Fruit fly (Drosophila melanogaster) whole organism, pupa: Measurements from ENCODE around the gene CARPB.

Experiments
- CG10348 ChIP-seq: fragments of 200-800 bp; sonication (Bioruptor generic); IDR thresholded peaks from 2 replicates; pipeline ENCODE4 v1.3.6; 2022; ENCODE audit warnings: missing biosample characterization, missing genetic modification characterization
- CG12605 ChIP-seq: fragments of 200-800 bp; sonication (Bioruptor generic); IDR thresholded peaks from 2 replicates; pipeline ENCODE4 v1.3.6; 2022; ENCODE audit warnings: missing biosample characterization, missing genetic modification characterization
- CG13204 ChIP-seq: fragments of 200-800 bp; sonication (Bioruptor generic); optimal IDR thresholded peaks from 2 replicates; lab custom pipeline; 2018; ENCODE audit warnings: missing biosample characterization, mild to moderate bottlenecking, missing genetic modification characterization, moderate library complexity
- CG14655 ChIP-seq: fragments of 200-800 bp; sonication (Bioruptor generic); optimal IDR thresholded peaks from 3 replicates; lab custom pipeline; 2017; ENCODE audit warnings: mild to moderate bottlenecking, missing biosample characterization, missing genetic modification reagents, missing genetic modification characterization
- CG15710 ChIP-seq: fragments of 200-800 bp; sonication (Bioruptor generic); optimal IDR thresholded peaks from 2 replicates; lab custom pipeline; 2018; ENCODE audit warnings: missing biosample characterization, mild to moderate bottlenecking, missing genetic modification characterization, moderate library complexity
- CG17806 ChIP-seq: fragments of 200-800 bp; sonication (Bioruptor generic); optimal IDR thresholded peaks from 2 replicates; lab custom pipeline; 2018; ENCODE audit warnings: missing biosample characterization, mild to moderate bottlenecking, missing genetic modification characterization, moderate library complexity
- CG32121 ChIP-seq: fragments of 200-800 bp; sonication (Bioruptor generic); IDR thresholded peaks from 2 replicates; pipeline ENCODE4 v1.3.6; 2022; ENCODE audit warnings: missing biosample characterization, missing genetic modification characterization
- CG34367 ChIP-seq: fragments of 200-800 bp; sonication (Bioruptor generic); optimal IDR thresholded peaks from 2 replicates; lab custom pipeline; 2018; ENCODE audit warnings: missing biosample characterization, mild to moderate bottlenecking, missing genetic modification characterization
- CG4496 ChIP-seq: fragments of 200-800 bp; sonication (Bioruptor generic); IDR thresholded peaks from 3 replicates; pipeline ENCODE4 v1.3.6; 2022; ENCODE audit warnings: missing biosample characterization, missing genetic modification characterization
- CG8159 ChIP-seq: fragments of 200-800 bp; sonication (Bioruptor generic); optimal IDR thresholded peaks from 3 replicates; lab custom pipeline; 2018; ENCODE audit warnings: missing biosample characterization, mild to moderate bottlenecking, missing genetic modification characterization, moderate library complexity
- CG8301 ChIP-seq: fragments of 200-800 bp; sonication (Bioruptor generic); optimal IDR thresholded peaks from 2 replicates; lab custom pipeline; 2018; ENCODE audit warnings: missing biosample characterization, mild to moderate bottlenecking, missing genetic modification characterization
- CG9948 ChIP-seq: fragments of 200-800 bp; sonication (Bioruptor generic); optimal IDR thresholded peaks from 2 replicates; lab custom pipeline; 2018; ENCODE audit warnings: missing biosample characterization, mild to moderate bottlenecking, missing genetic modification characterization, moderate library complexity
- D1 ChIP-seq: fragments of 200-800 bp; sonication (Bioruptor generic); optimal IDR thresholded peaks from 2 replicates; lab custom pipeline; 2018; ENCODE audit warnings: missing biosample characterization, mild to moderate bottlenecking, missing genetic modification characterization, moderate library complexity
- EcR ChIP-seq: fragments of 200-800 bp; sonication (Bioruptor generic); optimal IDR thresholded peaks from 3 replicates; lab custom pipeline; 2019; ENCODE audit warnings: missing biosample characterization, missing genetic modification characterization, mild to moderate bottlenecking, moderate library complexity, missing genetic modification reagents
- Ets98B ChIP-seq: fragments of 200-800 bp; sonication (Bioruptor generic); IDR thresholded peaks from 2 replicates; pipeline ENCODE4 v1.3.6; 2022; ENCODE audit warnings: missing biosample characterization, missing genetic modification characterization
- Pif1A ChIP-seq: fragments of 200-800 bp; sonication (Bioruptor generic); optimal IDR thresholded peaks from 3 replicates; lab custom pipeline; 2016; ENCODE audit warnings: missing biosample characterization, missing genetic modification characterization
- Pif1B ChIP-seq: fragments of 200-800 bp; sonication (Bioruptor generic); optimal IDR thresholded peaks from 3 replicates; lab custom pipeline; 2016; ENCODE audit warnings: missing biosample characterization, missing genetic modification characterization
- Snoo ChIP-seq: fragments of 200-800 bp; sonication (Bioruptor generic); optimal IDR thresholded peaks from 3 replicates; lab custom pipeline; 2017; ENCODE audit warnings: missing biosample characterization, mild to moderate bottlenecking, missing genetic modification characterization, inconsistent platforms
- fd96Ca ChIP-seq: fragments of 200-800 bp; sonication (Bioruptor generic); IDR thresholded peaks from 3 replicates; pipeline ENCODE4 v1.3.6; 2022; ENCODE audit warnings: missing biosample characterization, missing genetic modification characterization
- gl ChIP-seq: fragments of 200-800 bp; sonication (Bioruptor generic); optimal IDR thresholded peaks from 2 replicates; lab custom pipeline; 2018; ENCODE audit warnings: missing biosample characterization, mild to moderate bottlenecking, missing genetic modification characterization
- rn ChIP-seq: fragments of 200-800 bp; sonication (Bioruptor generic); IDR thresholded peaks from 2 replicates; pipeline ENCODE4 v1.3.6; 2022; ENCODE audit warnings: missing biosample characterization, missing genetic modification characterization

The CARPB gene

DNA sequence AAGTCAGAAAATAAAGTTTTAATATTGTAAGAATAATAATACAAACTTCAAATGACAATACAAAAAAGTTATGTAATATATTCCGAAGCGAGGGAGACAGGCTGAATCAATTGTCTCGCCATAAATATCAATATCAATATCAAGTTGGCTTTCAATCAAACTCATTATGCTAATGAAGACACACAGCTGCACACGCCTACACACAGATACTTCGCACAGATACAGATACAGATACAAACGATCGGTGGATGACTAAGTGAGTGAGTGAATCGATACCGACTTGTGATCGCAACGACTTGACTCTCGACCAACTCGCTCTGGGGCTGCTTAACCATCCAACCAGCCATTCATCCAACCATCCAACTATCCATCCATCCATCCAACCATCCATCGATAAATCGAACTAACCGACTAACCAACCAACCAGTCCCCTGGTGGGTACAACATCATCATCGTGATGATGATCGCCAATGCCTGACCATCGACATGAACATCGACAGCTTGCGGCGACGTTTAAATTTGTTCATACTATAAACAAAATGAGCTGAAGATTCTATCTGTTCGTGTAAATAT lies 38.3 kb upstream of the CARPB start:
- TF ChIP-seq CG8159 (tag; lab: Kevin White, UChicago) (no peak), EcR (no peak), CG13204 (GFP tag; lab: Kevin White, UChicago) (no peak), gl (tag; lab: Kevin White, UChicago) (no peak), Pif1A (GFP tag; lab: Kevin White, UChicago) (no peak), CG4496 (GFP tag; lab: Robert Waterston, UW) (no peak), Pif1B (GFP tag; lab: Kevin White, UChicago) (no peak), fd96Ca (no peak), Ets98B (GFP tag; lab: Robert Waterston, UW) (no peak)

DNA sequence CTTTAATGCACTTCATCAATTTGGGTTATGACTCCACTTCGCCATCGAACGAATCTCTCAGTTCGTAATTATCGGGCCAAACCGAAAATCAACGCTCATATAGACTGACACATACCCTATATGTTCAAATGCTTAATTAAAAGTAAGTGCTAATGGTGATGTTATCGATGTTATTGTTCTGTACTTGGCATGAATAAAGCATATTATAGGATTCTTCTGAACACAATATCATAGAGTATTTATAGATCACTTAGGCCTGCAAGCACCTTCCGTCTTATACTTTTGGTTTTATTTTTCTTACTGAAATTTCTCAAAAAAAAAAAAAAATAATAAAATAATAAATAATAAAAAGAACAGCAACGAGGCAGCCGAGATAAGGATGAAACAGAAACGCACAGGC lies 35.5 kb upstream of the CARPB start:
- no peak for TF ChIP-seq CG12605 (GFP tag; lab: Robert Waterston, UW)
- peak; percentile 8 for TF ChIP-seq Snoo (tag; lab: Kevin White, UChicago)
- TF ChIP-seq CG8159 (tag; lab: Kevin White, UChicago), result peak; percentile 21
- no peak for TF ChIP-seq Ets98B (GFP tag; lab: Robert Waterston, UW)
- TF ChIP-seq CG10348 (GFP tag; lab: Robert Waterston, UW), result no peak

DNA sequence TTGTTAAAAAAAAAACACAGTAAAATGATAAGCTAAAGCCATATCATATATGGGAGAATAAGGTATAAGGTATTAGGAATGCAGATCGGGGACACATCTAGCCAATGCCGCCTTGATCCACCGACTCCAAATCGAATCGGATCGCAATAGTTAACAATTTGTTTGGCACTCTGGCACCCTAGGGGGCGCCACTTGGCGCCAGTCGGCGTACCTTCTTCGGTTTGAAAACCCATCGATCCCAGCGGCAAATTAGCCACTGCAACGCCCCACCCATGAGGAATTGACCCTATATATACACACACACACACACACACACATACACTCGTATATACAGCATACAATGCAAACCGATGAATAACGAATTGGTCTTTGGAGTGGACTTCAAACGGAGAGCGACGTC lies 33.7 kb upstream of the CARPB start:
- TF ChIP-seq CG4496 (GFP tag; lab: Robert Waterston, UW), result no peak
- TF ChIP-seq Pif1B (GFP tag; lab: Kevin White, UChicago), result no peak

DNA sequence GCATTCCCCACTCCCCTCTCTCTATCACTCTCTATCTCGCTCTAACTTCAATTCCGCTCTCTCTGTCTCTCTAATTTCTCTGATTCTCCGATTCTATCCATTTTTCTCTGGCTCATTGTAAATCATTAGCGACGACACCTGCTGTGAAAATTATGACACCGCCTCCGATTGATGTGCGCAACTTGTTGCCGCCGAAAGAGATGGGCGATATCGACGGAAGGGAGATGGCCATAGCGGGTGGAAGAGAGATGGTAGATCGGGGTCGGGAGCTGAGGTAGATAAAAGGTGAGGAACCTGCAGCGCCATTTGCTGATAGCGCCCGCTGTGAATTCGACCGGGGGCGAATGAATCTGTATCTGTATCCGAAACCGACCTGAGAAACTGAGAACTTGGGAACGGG lies 33.3 kb upstream of the CARPB start:
- TF ChIP-seq CG8301 (tag; lab: Kevin White, UChicago), result no peak
- TF ChIP-seq rn (GFP tag; lab: Robert Waterston, UW), result no peak
- no peak for TF ChIP-seq EcR
- TF ChIP-seq CG17806 (tag; lab: Kevin White, UChicago), result no peak
- TF ChIP-seq CG8159 (tag; lab: Kevin White, UChicago), result no peak
- no peak for TF ChIP-seq gl (tag; lab: Kevin White, UChicago)
- TF ChIP-seq Pif1A (GFP tag; lab: Kevin White, UChicago), result no peak
- TF ChIP-seq D1, result no peak
- no peak for TF ChIP-seq CG15710 (tag; lab: Kevin White, UChicago)
- TF ChIP-seq CG13204 (GFP tag; lab: Kevin White, UChicago), result no peak
- no peak for TF ChIP-seq CG34367 (tag; lab: Kevin White, UChicago)
- TF ChIP-seq CG14655 (GFP tag; lab: Kevin White, UChicago), result no peak

DNA sequence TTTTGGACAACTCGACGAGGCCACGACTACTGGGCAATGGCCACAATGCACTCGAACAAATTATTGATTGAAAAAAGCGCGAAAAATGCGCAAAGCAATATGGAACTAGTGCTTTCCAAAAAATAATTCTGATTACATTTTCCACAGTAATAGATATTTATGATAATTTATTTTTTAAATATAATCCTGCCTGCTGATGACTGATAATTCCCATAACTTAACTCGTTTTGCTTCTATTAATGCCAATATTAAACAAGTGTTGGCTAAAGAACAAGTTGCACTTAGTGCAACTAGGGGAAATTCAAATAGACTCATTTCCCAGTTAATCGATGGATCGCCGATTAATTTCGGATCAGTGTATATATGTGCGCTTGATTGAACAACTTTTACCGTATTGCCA lies 31.6 kb upstream of the CARPB start:
- TF ChIP-seq CG13204 (GFP tag; lab: Kevin White, UChicago), result no peak
- TF ChIP-seq CG10348 (GFP tag; lab: Robert Waterston, UW), result no peak
- peak; percentile 8 for TF ChIP-seq CG8301 (tag; lab: Kevin White, UChicago)
- TF ChIP-seq CG8159 (tag; lab: Kevin White, UChicago), result no peak
- peak; percentile 18; the same call in 1 of the 2 replicates for TF ChIP-seq CG32121 (GFP tag; lab: Robert Waterston, UW)
- TF ChIP-seq Pif1A (GFP tag; lab: Kevin White, UChicago), result no peak
- TF ChIP-seq CG15710 (tag; lab: Kevin White, UChicago), result no peak
- TF ChIP-seq fd96Ca, result no peak
- no peak for TF ChIP-seq CG34367 (tag; lab: Kevin White, UChicago)
- peak; percentile 3 for TF ChIP-seq CG14655 (GFP tag; lab: Kevin White, UChicago)

DNA sequence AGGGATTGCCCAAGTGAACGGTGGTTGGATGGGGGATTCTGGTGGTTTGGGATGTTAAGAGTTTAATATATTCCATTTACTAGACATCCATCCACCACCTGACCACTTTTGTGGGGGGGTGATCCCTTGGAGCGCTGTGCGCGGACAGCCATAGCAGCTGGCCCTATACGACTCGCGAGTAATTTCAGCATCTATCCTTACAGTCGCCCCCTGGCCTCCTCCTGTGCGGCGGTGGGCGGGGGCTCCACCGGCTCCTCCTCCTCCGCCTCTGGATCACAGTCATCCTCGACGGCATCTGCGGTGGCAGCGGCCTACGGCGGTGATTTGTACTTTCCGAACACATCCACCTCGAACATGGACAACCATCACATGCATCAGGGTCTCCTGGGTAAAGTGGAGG lies 29.7 kb upstream of the CARPB start:
- TF ChIP-seq CG8301 (tag; lab: Kevin White, UChicago), result no peak
- no peak for TF ChIP-seq D1
- TF ChIP-seq CG17806 (tag; lab: Kevin White, UChicago), result no peak
- no peak for TF ChIP-seq Pif1A (GFP tag; lab: Kevin White, UChicago)
- no peak for TF ChIP-seq gl (tag; lab: Kevin White, UChicago)
- no peak for TF ChIP-seq CG4496 (GFP tag; lab: Robert Waterston, UW)

DNA sequence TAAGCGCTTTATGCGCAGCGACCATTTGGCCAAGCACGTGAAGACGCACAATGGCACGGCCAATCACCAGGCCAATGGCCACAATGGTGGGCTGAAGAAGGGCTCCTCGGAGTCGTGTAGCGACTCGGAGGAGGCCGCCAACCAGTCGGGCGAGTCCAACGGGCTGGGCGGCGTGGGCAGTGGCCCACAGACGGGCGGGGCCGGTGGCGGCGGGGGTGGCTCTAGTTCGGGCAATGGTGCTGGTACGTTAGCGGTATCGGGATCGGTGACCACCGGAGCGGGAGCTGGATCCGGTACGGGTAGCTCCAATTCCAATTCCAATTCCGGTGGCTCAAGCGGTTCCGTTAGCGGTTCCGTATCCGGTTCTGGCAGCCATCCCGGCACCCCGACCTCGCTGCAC lies 28.5 kb upstream of the CARPB start:
- no peak for TF ChIP-seq CG8159 (tag; lab: Kevin White, UChicago)
- no peak for TF ChIP-seq CG8301 (tag; lab: Kevin White, UChicago)
- TF ChIP-seq CG14655 (GFP tag; lab: Kevin White, UChicago), result no peak
- no peak for TF ChIP-seq Pif1A (GFP tag; lab: Kevin White, UChicago)
- TF ChIP-seq Pif1B (GFP tag; lab: Kevin White, UChicago), result no peak
- no peak for TF ChIP-seq CG34367 (tag; lab: Kevin White, UChicago)

DNA sequence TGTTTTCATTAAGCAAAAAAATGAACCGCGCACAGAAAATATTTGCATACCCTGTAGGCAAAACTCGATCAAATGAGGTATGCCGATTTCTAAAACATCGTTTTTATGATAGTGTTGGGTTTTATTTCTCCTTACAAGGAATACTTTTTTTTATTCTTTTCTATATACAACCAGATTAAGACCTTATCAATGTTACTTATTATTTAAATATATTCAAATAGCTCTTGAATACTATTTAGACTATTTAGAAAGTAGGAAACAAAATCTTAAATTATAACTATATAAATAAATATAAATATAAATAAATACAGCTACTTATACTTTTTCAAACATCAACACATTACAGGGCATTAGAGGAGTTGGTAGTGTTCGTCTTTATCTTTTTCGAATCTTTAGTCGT lies 25.0 kb upstream of the CARPB start:
- TF ChIP-seq CG10348 (GFP tag; lab: Robert Waterston, UW) (no peak), CG32121 (GFP tag; lab: Robert Waterston, UW) (no peak), gl (tag; lab: Kevin White, UChicago) (no peak), CG34367 (tag; lab: Kevin White, UChicago) (no peak), CG9948 (no peak), rn (GFP tag; lab: Robert Waterston, UW) (no peak), Ets98B (GFP tag; lab: Robert Waterston, UW) (no peak), D1 (no peak), Pif1B (GFP tag; lab: Kevin White, UChicago) (no peak), CG14655 (GFP tag; lab: Kevin White, UChicago) (no peak), CG15710 (tag; lab: Kevin White, UChicago) (no peak), fd96Ca (no peak), Snoo (tag; lab: Kevin White, UChicago) (no peak), CG8159 (tag; lab: Kevin White, UChicago) (no peak), CG4496 (GFP tag; lab: Robert Waterston, UW) (no peak), CG13204 (GFP tag; lab: Kevin White, UChicago) (no peak)
